Worm (Caenorhabditis elegans): ENCODE data around the gene his-61.

Gene his-61

ce11 chrIV:7499302-7499701 is 13.3 kb upstream of the his-61 start (continued):
- TF ChIP-seq sptf-2 (GFP tag; optimal IDR thresholded peaks at IDR 0.05): no peak
- TF ChIP-seq mes-4 (tag; optimal IDR thresholded peaks at IDR 0.05): peak; percentile 10
- TF ChIP-seq B0019.2 (GFP tag; conservative IDR thresholded peaks at IDR 0.05): no peak
- no peak for TF ChIP-seq ztf-28 (GFP tag; IDR thresholded peaks at IDR 0.05)
- no peak for TF ChIP-seq tbx-9 (tag; optimal IDR thresholded peaks at IDR 0.05; ENCODE audit: borderline replicate concordance)
- no peak for TF ChIP-seq bed-2 (GFP tag; IDR thresholded peaks at IDR 0.05)
- TF ChIP-seq C06A6.2 (GFP tag; conservative IDR thresholded peaks at IDR 0.05): no peak
- no peak for TF ChIP-seq let-607 (tag; optimal IDR thresholded peaks at IDR 0.05)
- TF ChIP-seq hrde-1 (tag; optimal IDR thresholded peaks at IDR 0.05; ENCODE audit: borderline replicate concordance): no peak
- peak; percentile 83 for TF ChIP-seq tbp1 (GFP tag; optimal IDR thresholded peaks at IDR 0.05)
- TF ChIP-seq zim-3 (tag; optimal IDR thresholded peaks at IDR 0.05): no peak
- TF ChIP-seq athp-1 (tag; optimal IDR thresholded peaks at IDR 0.05): no peak
- no peak for TF ChIP-seq Y67H2A.10 (GFP tag; conservative IDR thresholded peaks at IDR 0.05)
- TF ChIP-seq lin-35 (GFP tag; optimal IDR thresholded peaks at IDR 0.05): no peak
- no peak for TF ChIP-seq Y79H2A.3 (GFP tag; conservative IDR thresholded peaks at IDR 0.05)
- no peak for TF ChIP-seq ceh-58 (GFP tag; IDR thresholded peaks at IDR 0.05)
- TF ChIP-seq mxl-1 (tag; optimal IDR thresholded peaks at IDR 0.05): peak; percentile 14
- no peak for TF ChIP-seq cebp-1 (GFP tag; IDR thresholded peaks at IDR 0.05)
- no peak for TF ChIP-seq cebp-1 (tag; optimal IDR thresholded peaks at IDR 0.05)
- no peak for TF ChIP-seq ekl-4 (GFP tag; IDR thresholded peaks at IDR 0.05)
- no peak for TF ChIP-seq F52B5.7 (tag; optimal IDR thresholded peaks at IDR 0.05)
- no peak for TF ChIP-seq xnd-1 (tag; optimal IDR thresholded peaks at IDR 0.05)
- no peak for TF ChIP-seq mel-28 (tag; optimal IDR thresholded peaks at IDR 0.05; ENCODE audit: borderline replicate concordance)
- TF ChIP-seq madf-10 (tag; optimal IDR thresholded peaks at IDR 0.05): no peak
- TF ChIP-seq ceh-100 (GFP tag; IDR thresholded peaks at IDR 0.05): no peak
- no peak for TF ChIP-seq nhr-27 (tag; optimal IDR thresholded peaks at IDR 0.05)
- TF ChIP-seq ceh-40 (GFP tag; IDR thresholded peaks at IDR 0.05): no peak
- no peak for TF ChIP-seq egrh-3 (GFP tag; IDR thresholded peaks at IDR 0.05)
- TF ChIP-seq ztf-6 (GFP tag; IDR thresholded peaks at IDR 0.05): no peak
- no peak for TF ChIP-seq dpff-1 (tag; optimal IDR thresholded peaks at IDR 0.05)
- TF ChIP-seq lag-1 (GFP tag; IDR thresholded peaks at IDR 0.05): no peak
- TF ChIP-seq egl-44 (GFP tag; IDR thresholded peaks at IDR 0.05): no peak
- no peak for TF ChIP-seq pha-4 (tag; optimal IDR thresholded peaks at IDR 0.05)

- TF ChIP-seq F37B4.10 (GFP tag; IDR thresholded peaks at IDR 0.05) (no peak), F10E7.11 (tag; optimal IDR thresholded peaks at IDR 0.05) (no peak), nhr-27 (tag; optimal IDR thresholded peaks at IDR 0.05) (no peak), nhr-90 (tag; optimal IDR thresholded peaks at IDR 0.05) (no peak), athp-1 (tag; optimal IDR thresholded peaks at IDR 0.05) (no peak), T26A5.8 (tag; optimal IDR thresholded peaks at IDR 0.05) (no peak), him-1 (tag; optimal IDR thresholded peaks at IDR 0.05) (no peak), somi-1 (GFP tag; optimal IDR thresholded peaks at IDR 0.05) (no peak), repo-1 (tag; optimal IDR thresholded peaks at IDR 0.05) (no peak), ztf-18 (tag; optimal IDR thresholded peaks at IDR 0.05) (no peak), hlh-12 (tag; optimal IDR thresholded peaks at IDR 0.05) (no peak), chd-7 (tag; optimal IDR thresholded peaks at IDR 0.05) (no peak)
Observed at ce11 chrIV:7497750-7498149, 11.7 kb upstream of the his-61 start, which contains the start of gene egas-4. TSS of gene egas-4 (minus strand) at chrIV:7497850.

All from whole organism, young adult.